Worm (Caenorhabditis elegans): ENCODE data around the gene Y79H2A.2.

- TF ChIP-seq unc-62 (GFP tag; optimal IDR thresholded peaks at IDR 0.05): no peak
- TF ChIP-seq nhr-129 (tag; optimal IDR thresholded peaks at IDR 0.05): peak; percentile 63
- TF ChIP-seq blmp-1 (tag; optimal IDR thresholded peaks at IDR 0.05; ENCODE audit: insufficient read depth): no peak
- no peak for TF ChIP-seq alr-1 (tag; optimal IDR thresholded peaks at IDR 0.05)
- TF ChIP-seq lin-13 (GFP tag; optimal IDR thresholded peaks at IDR 0.05): peak; percentile 41
- TF ChIP-seq ztf-11 (tag; optimal IDR thresholded peaks at IDR 0.05): no peak
- no peak for TF ChIP-seq ZK546.5 (tag; optimal IDR thresholded peaks at IDR 0.05)
- TF ChIP-seq aly-2 (tag; optimal IDR thresholded peaks at IDR 0.05): no peak
- TF ChIP-seq skn-1 (tag; optimal IDR thresholded peaks at IDR 0.05): no peak
- TF ChIP-seq elt-3 (tag; optimal IDR thresholded peaks at IDR 0.05): no peak
- TF ChIP-seq nhr-237 (tag; optimal IDR thresholded peaks at IDR 0.05): no peak
- TF ChIP-seq nhr-25 (tag; optimal IDR thresholded peaks at IDR 0.05): no peak
These were observed 49.0 kb downstream of the Y79H2A.2 start for ce11 chrIII:11981539-11981938.
